Fruit fly (Drosophila melanogaster): ENCODE results near the gene Hsp68.

Gene Hsp68

dm6 chr3R:24006449-24007159 lies 50.5 kb downstream of the Hsp68 start (continued):
- TF ChIP-seq amos (GFP tag; IDR thresholded peaks at IDR 0.05; ENCODE audit: partially characterized antibody) = no peak
- TF ChIP-seq gsb-n (tag; optimal IDR thresholded peaks at IDR 0.05) = no peak
- TF ChIP-seq CG4617 (GFP tag; optimal IDR thresholded peaks at IDR 0.05; ENCODE audit: borderline replicate concordance) = no peak
- 0 out of 2 replicates have a peak, but pooled peaks have one; percentile 18 for TF ChIP-seq CG14667 (GFP tag; IDR thresholded peaks at IDR 0.05)
- no peak for TF ChIP-seq eyg (GFP tag; optimal IDR thresholded peaks at IDR 0.05)
- no peak for TF ChIP-seq Fer3 (tag; optimal IDR thresholded peaks at IDR 0.05)
- no peak for TF ChIP-seq ftz-f1 (GFP tag; optimal IDR thresholded peaks at IDR 0.05)
- no peak for TF ChIP-seq CG12391 (tag; optimal IDR thresholded peaks at IDR 0.05)
- 0 out of 2 replicates have a peak, but pooled peaks have one; percentile 42 for TF ChIP-seq Drgx (GFP tag; IDR thresholded peaks at IDR 0.05)
- TF ChIP-seq MTF-1 (GFP tag; optimal IDR thresholded peaks at IDR 0.05; ENCODE audit: borderline replicate concordance) = no peak
- no peak for TF ChIP-seq dati (GFP tag; IDR thresholded peaks at IDR 0.05)
- no peak for TF ChIP-seq Mad (GFP tag; optimal IDR thresholded peaks at IDR 0.05)
- TF ChIP-seq CG1603 (tag; optimal IDR thresholded peaks at IDR 0.05) = peak; percentile 5
- no peak for TF ChIP-seq CG12942 (GFP tag; optimal IDR thresholded peaks at IDR 0.05)
- no peak for TF ChIP-seq CG15696 (tag; optimal IDR thresholded peaks at IDR 0.05)
- no peak for TF ChIP-seq Bteb2 (GFP tag; optimal IDR thresholded peaks at IDR 0.05)
- no peak for TF ChIP-seq fru (optimal IDR thresholded peaks at IDR 0.05)
- TF ChIP-seq Oli (tag; optimal IDR thresholded peaks at IDR 0.05) = peak; percentile 7
- no peak for TF ChIP-seq CG9727 (GFP tag; optimal IDR thresholded peaks at IDR 0.05)
- TF ChIP-seq ci (GFP tag; IDR thresholded peaks at IDR 0.05) = peak; percentile 45; the same call in 2 of the 3 replicates
- no peak for TF ChIP-seq CG10321 (GFP tag; IDR thresholded peaks at IDR 0.05)
- no peak for TF ChIP-seq CG13123 (GFP tag; optimal IDR thresholded peaks at IDR 0.05)
- TF ChIP-seq p53 (GFP tag; optimal IDR thresholded peaks at IDR 0.05) = no peak
- no peak for TF ChIP-seq CG18599 (GFP tag; optimal IDR thresholded peaks at IDR 0.05)
- peak; percentile 34 for TF ChIP-seq lilli (GFP tag; optimal IDR thresholded peaks at IDR 0.05)
- no peak for TF ChIP-seq CG14050 (GFP tag; IDR thresholded peaks at IDR 0.05)
- no peak for TF ChIP-seq bsh (GFP tag; optimal IDR thresholded peaks at IDR 0.05)
- TF ChIP-seq grau (tag; optimal IDR thresholded peaks at IDR 0.05) = peak; percentile 10
- no peak for TF ChIP-seq CG4854 (GFP tag; optimal IDR thresholded peaks at IDR 0.05)
- TF ChIP-seq Optix (GFP tag; IDR thresholded peaks at IDR 0.05) = 0 out of 3 replicates have a peak, but pooled peaks have one; percentile 20
- TF ChIP-seq CG12219 (GFP tag; optimal IDR thresholded peaks at IDR 0.05) = no peak
- 0 out of 3 replicates have a peak, but pooled peaks have one; percentile 11 for TF ChIP-seq CG11456 (GFP tag; IDR thresholded peaks at IDR 0.05)
- TF ChIP-seq CG17568 (GFP tag; optimal IDR thresholded peaks at IDR 0.05) = no peak
- TF ChIP-seq lola (GFP tag; optimal IDR thresholded peaks at IDR 0.05) = no peak
- TF ChIP-seq ase (GFP tag; IDR thresholded peaks at IDR 0.05) = no peak
- TF ChIP-seq HLH54F (GFP tag; optimal IDR thresholded peaks at IDR 0.05) = no peak
- TF ChIP-seq Rfx (GFP tag; IDR thresholded peaks at IDR 0.05) = peak; percentile 47
- no peak for TF ChIP-seq Stat92E (GFP tag; optimal IDR thresholded peaks at IDR 0.05)
- TF ChIP-seq trem (tag; optimal IDR thresholded peaks at IDR 0.05) = no peak
- TF ChIP-seq HLH4C (GFP tag; IDR thresholded peaks at IDR 0.05; ENCODE audit: partially characterized antibody) = no peak
- peak; percentile 11 for TF ChIP-seq dmrt99B (tag; optimal IDR thresholded peaks at IDR 0.05)
- no peak for TF ChIP-seq twi (tag; optimal IDR thresholded peaks at IDR 0.05)
- TF ChIP-seq CG9876 (GFP tag; optimal IDR thresholded peaks at IDR 0.05) = no peak
- TF ChIP-seq CG17186 (GFP tag; optimal IDR thresholded peaks at IDR 0.05) = no peak
- no peak for TF ChIP-seq tap (tag; optimal IDR thresholded peaks at IDR 0.05)
- no peak for TF ChIP-seq wor (GFP tag; IDR thresholded peaks at IDR 0.05)
- TF ChIP-seq Antp (GFP tag; optimal IDR thresholded peaks at IDR 0.05) = no peak
- no peak for TF ChIP-seq CG12236 (GFP tag; optimal IDR thresholded peaks at IDR 0.05)
- no peak for TF ChIP-seq vfl (GFP tag; optimal IDR thresholded peaks at IDR 0.05)

Measured in whole organism, embryonic.